Worm (Caenorhabditis elegans) whole organism, L1 larva: ENCODE measurements around the gene C50F4.1.

ENCODE experiments used
- C04F5.9 ChIP-seq: sonication (generic microtip); optimal IDR thresholded peaks from 2 replicates; lab custom pipeline; 2016; ENCODE audit warnings: missing genetic modification characterization, missing compliant biosample characterization
- C16A3.4 ChIP-seq: fragments of 150-350 bp; optimal IDR thresholded peaks from 2 replicates; lab custom pipeline; 2014; ENCODE audit warnings: missing biosample characterization, missing genetic modification characterization
- Y116A8C.19 ChIP-seq: sonication (generic microtip); optimal IDR thresholded peaks from 2 replicates; lab custom pipeline; 2016; ENCODE audit warnings: missing compliant biosample characterization, missing genetic modification characterization, borderline replicate concordance
- aha-1 ChIP-seq: fragments of 150-350 bp; optimal IDR thresholded peaks from 2 replicates; lab custom pipeline; 2014; ENCODE audit warnings: missing biosample characterization, missing genetic modification characterization
- aly-2 ChIP-seq: fragments of 150-350 bp; optimal IDR thresholded peaks from 2 replicates; lab custom pipeline; 2014; ENCODE audit warnings: missing biosample characterization, missing genetic modification characterization
- blmp-1 ChIP-seq: fragments of 150-350 bp; optimal IDR thresholded peaks from 2 replicates; lab custom pipeline; 2014; ENCODE audit warnings: missing biosample characterization, missing genetic modification characterization
- ceh-63 ChIP-seq: fragments of 200-800 bp; sonication (Bioruptor generic); optimal IDR thresholded peaks from 2 replicates; lab custom pipeline; 2018; ENCODE audit warnings: mild to moderate bottlenecking, missing genetic modification characterization, missing compliant biosample characterization
- ceh-82 ChIP-seq, 3 experiments: fragments of 150-350 bp in 1 of 3; sonication (generic microtip) in 2 of 3; optimal IDR thresholded peaks; 2 replicates each; lab custom pipeline; 2014 to 2017; ENCODE audit warnings: missing biosample characterization in 3 of 3, missing genetic modification characterization in 3 of 3
- ceh-88 ChIP-seq: fragments of 200-800 bp; sonication (Bioruptor generic); IDR thresholded peaks from 2 replicates; pipeline ENCODE4 v1.3.6; 2022; ENCODE audit warnings: missing genetic modification characterization, missing compliant biosample characterization
- ceh-90 ChIP-seq: sonication (generic microtip); optimal IDR thresholded peaks from 2 replicates; lab custom pipeline; 2016; ENCODE audit warnings: missing genetic modification characterization, missing compliant biosample characterization
- ces-1 ChIP-seq: fragments of 150-350 bp; optimal IDR thresholded peaks from 2 replicates; lab custom pipeline; 2014; ENCODE audit warnings: missing biosample characterization, missing genetic modification reagents, missing genetic modification characterization
- dpl-1 ChIP-seq, 3 experiments: fragments of 150-350 bp in 2 of 3; sonication (generic microtip) in 1 of 3; optimal IDR thresholded peaks; 2 replicates each; lab custom pipeline; 2014 to 2017; ENCODE audit warnings: missing biosample characterization in 3 of 3, missing genetic modification characterization in 3 of 3, missing genetic modification reagents in 3 of 3
- efl-3 ChIP-seq: fragments of 200-800 bp; sonication (Bioruptor generic); optimal IDR thresholded peaks from 2 replicates; lab custom pipeline; 2018; ENCODE audit warnings: mild to moderate bottlenecking, missing genetic modification characterization, missing compliant biosample characterization
- egl-13 ChIP-seq: sonication (generic microtip); optimal IDR thresholded peaks from 2 replicates; lab custom pipeline; 2016; ENCODE audit warnings: missing genotype, missing genetic modification reagents, missing genetic modification characterization, missing compliant biosample characterization
- elt-2 ChIP-seq: sonication (generic microtip); optimal IDR thresholded peaks from 2 replicates; lab custom pipeline; 2016; ENCODE audit warnings: missing genetic modification characterization, mild to moderate bottlenecking, inconsistent platforms, missing compliant biosample characterization, missing genetic modification reagents
- elt-3 ChIP-seq, 6 experiments: fragments of 150-350 bp in 1 of 6; sonication (generic microtip); optimal IDR thresholded peaks; 2 replicates each; lab custom pipeline; 2017 to 2018; ENCODE audit warnings: missing biosample characterization in 6 of 6, missing genetic modification characterization in 6 of 6, inconsistent platforms in 1 of 6
- fkh-4 ChIP-seq: sonication (generic microtip); optimal IDR thresholded peaks from 2 replicates; lab custom pipeline; 2016; ENCODE audit warnings: missing compliant biosample characterization, missing genetic modification characterization, borderline replicate concordance
- hlh-4 ChIP-seq: sonication (generic microtip); optimal IDR thresholded peaks from 2 replicates; lab custom pipeline; 2016; ENCODE audit warnings: mild to moderate bottlenecking, missing genetic modification characterization, missing compliant biosample characterization
- hpl-2 ChIP-seq: fragments of 150-350 bp; optimal IDR thresholded peaks from 2 replicates; lab custom pipeline; 2014; ENCODE audit warnings: missing biosample characterization, missing genetic modification reagents, missing genetic modification characterization
- irx-1 ChIP-seq: sonication (generic microtip); optimal IDR thresholded peaks from 2 replicates; lab custom pipeline; 2016; ENCODE audit warnings: missing genetic modification characterization, missing compliant biosample characterization
- isw-1 ChIP-seq: fragments of 200-800 bp; sonication (Bioruptor generic); IDR thresholded peaks from 2 replicates; pipeline ENCODE4 v1.3.6; 2022; ENCODE audit warnings: missing genetic modification characterization, missing compliant biosample characterization
- lin-13 ChIP-seq: fragments of 150-350 bp; optimal IDR thresholded peaks from 2 replicates; lab custom pipeline; 2014; ENCODE audit warnings: missing biosample characterization, missing genetic modification reagents, missing genetic modification characterization
- lin-14 ChIP-seq: fragments of 200-800 bp; sonication (Bioruptor generic); optimal IDR thresholded peaks from 2 replicates; lab custom pipeline; 2018; ENCODE audit warnings: mild to moderate bottlenecking, missing genetic modification characterization, moderate library complexity, missing compliant biosample characterization
- lin-15B ChIP-seq: fragments of 150-350 bp; sonication (generic microtip); optimal IDR thresholded peaks from 3 replicates; lab custom pipeline; 2014; ENCODE audit warnings: missing biosample characterization, missing genetic modification characterization
- lin-35 ChIP-seq, 2 experiments: fragments of 150-350 bp; optimal IDR thresholded peaks; 2 replicates each; lab custom pipeline; 2014; ENCODE audit warnings: missing biosample characterization in 2 of 2, missing genetic modification characterization in 2 of 2, missing genetic modification reagents in 2 of 2
- lin-39 ChIP-seq: fragments of 150-350 bp; optimal IDR thresholded peaks from 2 replicates; lab custom pipeline; 2014; ENCODE audit warnings: missing biosample characterization, missing genetic modification reagents, missing genetic modification characterization
- lir-3 ChIP-seq: sonication (generic microtip); optimal IDR thresholded peaks from 2 replicates; lab custom pipeline; 2016; ENCODE audit warnings: mild to moderate bottlenecking, missing genetic modification characterization, moderate library complexity, missing compliant biosample characterization; ENCODE audit not compliant: poor library complexity
- lsy-2 ChIP-seq, 2 experiments: fragments of 150-350 bp; optimal IDR thresholded peaks; 2 replicates each; lab custom pipeline; 2014; ENCODE audit warnings: missing biosample characterization in 2 of 2, missing genetic modification characterization in 2 of 2
- mdl-1 ChIP-seq, 2 experiments: fragments of 150-350 bp; optimal IDR thresholded peaks; 2 replicates each; lab custom pipeline; 2014 to 2017; ENCODE audit warnings: missing biosample characterization in 2 of 2, missing genetic modification characterization in 2 of 2, inconsistent platforms in 1 of 2
- mef-2 ChIP-seq: fragments of 150-350 bp; optimal IDR thresholded peaks from 2 replicates; lab custom pipeline; 2014; ENCODE audit warnings: missing biosample characterization, missing genetic modification characterization
- mep-1 ChIP-seq: fragments of 150-350 bp; optimal IDR thresholded peaks from 2 replicates; lab custom pipeline; 2014; ENCODE audit warnings: missing biosample characterization, missing genetic modification characterization
- nhr-19 ChIP-seq: fragments of 200-800 bp; sonication (Bioruptor generic); conservative IDR thresholded peaks from 2 replicates; pipeline ENCODE4 v1.3.6; 2022; ENCODE audit warnings: missing genetic modification characterization, missing compliant biosample characterization
- nhr-20 ChIP-seq: sonication (generic microtip); optimal IDR thresholded peaks from 2 replicates; lab custom pipeline; 2016; ENCODE audit warnings: mild to moderate bottlenecking, missing genetic modification characterization, missing compliant biosample characterization
- nhr-47 ChIP-seq: sonication (generic microtip); optimal IDR thresholded peaks from 2 replicates; lab custom pipeline; 2016; ENCODE audit warnings: mild to moderate bottlenecking, missing genetic modification characterization, moderate library complexity, missing compliant biosample characterization
- nhr-71 ChIP-seq: sonication (generic microtip); optimal IDR thresholded peaks from 2 replicates; lab custom pipeline; 2016; ENCODE audit warnings: mild to moderate bottlenecking, missing genetic modification characterization, moderate library complexity, missing compliant biosample characterization
- nhr-77 ChIP-seq: fragments of 150-350 bp; optimal IDR thresholded peaks from 2 replicates; lab custom pipeline; 2014; ENCODE audit warnings: missing biosample characterization, missing genetic modification characterization
- nhr-84 ChIP-seq: sonication (generic microtip); optimal IDR thresholded peaks from 2 replicates; lab custom pipeline; 2017; ENCODE audit warnings: missing biosample characterization, missing genetic modification characterization
- nhr-90 ChIP-seq: sonication (generic microtip); optimal IDR thresholded peaks from 2 replicates; lab custom pipeline; 2016; ENCODE audit warnings: mild to moderate bottlenecking, missing genetic modification characterization, missing compliant biosample characterization; ENCODE audit not compliant: poor library complexity
- pag-3 ChIP-seq: sonication (generic microtip); optimal IDR thresholded peaks from 2 replicates; lab custom pipeline; 2017; ENCODE audit warnings: missing genetic modification characterization, mild to moderate bottlenecking, missing compliant biosample characterization, antibody characterized with exemption, borderline replicate concordance; ENCODE audit not compliant: insufficient read depth
- pqm-1 ChIP-seq: sonication (generic microtip); optimal IDR thresholded peaks from 3 replicates; lab custom pipeline; 2017; ENCODE audit warnings: missing biosample characterization, missing genetic modification characterization
- rnt-1 ChIP-seq: sonication (generic microtip); optimal IDR thresholded peaks from 2 replicates; lab custom pipeline; 2016; ENCODE audit warnings: mild to moderate bottlenecking, missing genetic modification characterization, moderate library complexity, missing compliant biosample characterization
- skn-1 ChIP-seq: fragments of 150-350 bp; optimal IDR thresholded peaks from 2 replicates; lab custom pipeline; 2014; ENCODE audit warnings: missing biosample characterization, missing genetic modification characterization
- snpc-4 ChIP-seq: fragments of 150-350 bp; optimal IDR thresholded peaks from 2 replicates; lab custom pipeline; 2014; ENCODE audit warnings: missing biosample characterization, missing genetic modification characterization
- snu-23 ChIP-seq: sonication (generic microtip); optimal IDR thresholded peaks from 2 replicates; lab custom pipeline; 2016; ENCODE audit warnings: missing genetic modification characterization, missing compliant biosample characterization
- sox-4 ChIP-seq: sonication (generic microtip); optimal IDR thresholded peaks from 2 replicates; lab custom pipeline; 2016; ENCODE audit warnings: missing genetic modification characterization, missing compliant biosample characterization
- swsn-7 ChIP-seq: sonication (generic microtip); optimal IDR thresholded peaks from 2 replicates; lab custom pipeline; 2016; ENCODE audit warnings: missing genetic modification characterization, missing compliant biosample characterization
- tbx-2 ChIP-seq: sonication (generic microtip); optimal IDR thresholded peaks from 2 replicates; lab custom pipeline; 2016; ENCODE audit warnings: missing genetic modification characterization, missing compliant biosample characterization
- tlp-1 ChIP-seq: fragments of 150-350 bp; optimal IDR thresholded peaks from 2 replicates; lab custom pipeline; 2014; ENCODE audit warnings: missing biosample characterization, missing genetic modification characterization
- unc-30 ChIP-seq: sonication (generic microtip); optimal IDR thresholded peaks from 2 replicates; lab custom pipeline; 2017; ENCODE audit warnings: missing biosample characterization, missing genetic modification characterization
- unc-98 ChIP-seq: fragments of 200-800 bp; sonication (Bioruptor generic); IDR thresholded peaks from 2 replicates; pipeline ENCODE4 v1.3.6; 2022; ENCODE audit warnings: missing genetic modification characterization, missing compliant biosample characterization
- xbp-1 ChIP-seq: sonication (generic microtip); optimal IDR thresholded peaks from 2 replicates; lab custom pipeline; 2016; ENCODE audit warnings: missing genetic modification characterization, missing compliant biosample characterization
- zip-4 ChIP-seq: fragments of 200-800 bp; sonication (Bioruptor generic); optimal IDR thresholded peaks from 2 replicates; lab custom pipeline; 2018; ENCODE audit warnings: mild to moderate bottlenecking, missing genetic modification characterization, moderate library complexity, missing compliant biosample characterization
- ztf-11 ChIP-seq, 2 experiments: sonication (generic microtip); optimal IDR thresholded peaks; 2 replicates each; lab custom pipeline; 2016 to 2017; ENCODE audit warnings: missing genetic modification characterization in 2 of 2, missing biosample characterization in 1 of 2, missing compliant biosample characterization in 1 of 2

The C50F4.1 gene

ce11 chrV:9513590-9513989 is 13.0 kb upstream of the C50F4.1 start, which contains the start of gene eif-2Bdelta:
TSS of gene eif-2Bdelta (plus strand) at chrV:9513824.
- peak; percentile 45 for TF ChIP-seq egl-13 (tag; lab: Kevin White, UChicago)
- no peak for TF ChIP-seq lin-13 (GFP tag; lab: Kevin White, UChicago)
- TF ChIP-seq zip-4 (GFP tag; lab: Kevin White, UChicago): peak; percentile 27
- TF ChIP-seq elt-3 (tag; optimal IDR thresholded peaks at IDR 0.05; lab: Kevin White, UChicago): peak in 1 of 6 experiments; percentile 2
- TF ChIP-seq nhr-47 (tag; lab: Kevin White, UChicago): peak; percentile 79
- TF ChIP-seq hpl-2: no peak
- TF ChIP-seq rnt-1 (tag; lab: Kevin White, UChicago): peak; percentile 76
- TF ChIP-seq aly-2 (tag; lab: Kevin White, UChicago): no peak
- TF ChIP-seq pag-3 (tag; lab: Kevin White, UChicago): no peak
- TF ChIP-seq lin-15B (tag; lab: Kevin White, UChicago): no peak
- TF ChIP-seq Y116A8C.19: no peak
- no peak for TF ChIP-seq unc-98
- no peak for TF ChIP-seq tlp-1 (tag; lab: Kevin White, UChicago)
- TF ChIP-seq lin-39 (tag; lab: Kevin White, UChicago): peak; percentile 67
- peak; percentile 79 for TF ChIP-seq snu-23
- TF ChIP-seq lsy-2 (tag; optimal IDR thresholded peaks at IDR 0.05; lab: Kevin White, UChicago): peak; percentile 71 to 84
- peak; percentile 63 for TF ChIP-seq sox-4
- TF ChIP-seq ceh-63 (GFP tag; lab: Kevin White, UChicago): no peak
- TF ChIP-seq swsn-7 (tag; lab: Kevin White, UChicago): peak; percentile 76
- peak; percentile 49 to 76 for TF ChIP-seq lin-35 (GFP tag; optimal IDR thresholded peaks at IDR 0.05; lab: Kevin White, UChicago)
- TF ChIP-seq skn-1: peak; percentile 29
- TF ChIP-seq isw-1 (GFP tag; lab: Robert Waterston, UW): peak; percentile 59
- no peak for TF ChIP-seq pqm-1 (tag; lab: Kevin White, UChicago)
- no peak for TF ChIP-seq hlh-4 (tag; lab: Kevin White, UChicago)
- TF ChIP-seq lir-3: no peak
- TF ChIP-seq elt-2 (tag; lab: Kevin White, UChicago): peak; percentile 55
- TF ChIP-seq nhr-84 (tag; lab: Kevin White, UChicago): no peak
- TF ChIP-seq dpl-1 (GFP tag; optimal IDR thresholded peaks at IDR 0.05; lab: Kevin White, UChicago): peak; percentile 57 to 76 (median 71)
- TF ChIP-seq mef-2 (tag; lab: Kevin White, UChicago): no peak
- TF ChIP-seq ceh-90 (tag; lab: Kevin White, UChicago): peak; percentile 9
- TF ChIP-seq snpc-4 (tag; lab: Kevin White, UChicago): peak; percentile 54
- peak; percentile 90 for TF ChIP-seq mep-1 (tag; lab: Kevin White, UChicago)
- no peak for TF ChIP-seq ztf-11 (tag; optimal IDR thresholded peaks at IDR 0.05; lab: Kevin White, UChicago)
- no peak for TF ChIP-seq aha-1
- peak in 1 of 2 experiments; percentile 26 for TF ChIP-seq mdl-1 (tag; optimal IDR thresholded peaks at IDR 0.05; lab: Kevin White, UChicago)
- TF ChIP-seq C04F5.9 (tag; lab: Kevin White, UChicago): peak; percentile 15
- no peak for TF ChIP-seq ces-1
- peak; percentile 39 for TF ChIP-seq C16A3.4 (tag; lab: Kevin White, UChicago)
- no peak for TF ChIP-seq unc-30 (tag; lab: Kevin White, UChicago)
- peak; percentile 52 for TF ChIP-seq blmp-1 (tag; lab: Kevin White, UChicago)
- peak; percentile 75 for TF ChIP-seq xbp-1
- no peak for TF ChIP-seq efl-3 (GFP tag; lab: Kevin White, UChicago)
- peak; percentile 70 for TF ChIP-seq nhr-20 (tag; lab: Kevin White, UChicago)
- TF ChIP-seq ceh-82 (tag; optimal IDR thresholded peaks at IDR 0.05; lab: Kevin White, UChicago): peak; percentile 20 to 45 (median 45)
- peak; percentile 75 for TF ChIP-seq tbx-2 (tag; lab: Kevin White, UChicago)
- no peak for TF ChIP-seq nhr-77 (tag; lab: Kevin White, UChicago)
- no peak for TF ChIP-seq fkh-4 (tag; lab: Kevin White, UChicago)
- TF ChIP-seq nhr-71: peak; percentile 83
- peak; percentile 74 for TF ChIP-seq nhr-90 (tag; lab: Kevin White, UChicago)
- peak; percentile 67 for TF ChIP-seq nhr-19 (GFP tag; lab: Robert Waterston, UW)
- TF ChIP-seq lin-14 (GFP tag; lab: Kevin White, UChicago): peak; percentile 72
- peak; percentile 76 for TF ChIP-seq irx-1
- TF ChIP-seq ceh-88: no peak
